Worm (Caenorhabditis elegans): Measurements from ENCODE around the gene ttll-15.

DNA sequence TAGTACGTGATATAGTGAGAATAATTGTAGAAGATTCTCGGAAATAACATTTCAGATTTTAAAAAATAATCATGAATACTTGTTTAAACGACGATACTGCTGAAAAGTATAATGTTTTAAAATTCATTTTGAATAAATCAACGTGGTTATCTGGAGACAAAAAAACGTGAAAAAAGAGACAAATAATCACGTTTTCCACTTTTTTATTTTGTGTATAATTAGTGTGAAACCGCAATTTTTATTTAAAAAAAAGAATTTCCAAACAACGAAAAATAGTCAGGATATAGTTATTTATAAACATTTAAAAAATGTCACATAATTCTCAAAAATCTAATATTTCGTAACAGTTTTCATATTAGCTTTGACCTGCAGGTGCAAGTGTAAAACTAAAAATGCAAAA is 48.0 kb downstream of the ttll-15 start, which contains the start of gene F15H10.7:
- no peak for TF ChIP-seq elt-4 (tag; optimal IDR thresholded peaks at IDR 0.05)
- TF ChIP-seq F13H6.1 (tag; optimal IDR thresholded peaks at IDR 0.05) = no peak
- no peak for TF ChIP-seq nfya-1 (tag; optimal IDR thresholded peaks at IDR 0.05)
- no peak for TF ChIP-seq pag-3 (tag; optimal IDR thresholded peaks at IDR 0.05; ENCODE audit: borderline replicate concordance)
